Fruit fly (Drosophila melanogaster) whole organism, embryonic: ENCODE data around the gene CG11892.

ENCODE experiments used
- ATbp ChIP-seq: fragments of 200-800 bp; sonication (Bioruptor generic); optimal IDR thresholded peaks from 2 replicates; lab custom pipeline; 2017; ENCODE audit warnings: missing biosample characterization, mild to moderate bottlenecking, missing genetic modification characterization, missing genetic modification reagents
- Awh ChIP-seq: fragments of 200-800 bp; sonication (Bioruptor generic); IDR thresholded peaks from 2 replicates; pipeline ENCODE4, ENCODE4 v1.3.6; 2022; ENCODE audit warnings: missing biosample characterization, missing genetic modification characterization
- Bgb ChIP-seq: fragments of 200-800 bp; sonication (Bioruptor generic); IDR thresholded peaks from 2 replicates; pipeline ENCODE4 v1.3.6; 2022; ENCODE audit warnings: missing biosample characterization, missing genetic modification characterization; ENCODE audit not compliant: partially characterized antibody
- Bteb2 ChIP-seq: fragments of 200-800 bp; sonication (Bioruptor generic); optimal IDR thresholded peaks from 2 replicates; lab custom pipeline; 2016; ENCODE audit warnings: missing biosample characterization, missing genetic modification characterization
- CG10274 ChIP-seq: fragments of 200-800 bp; sonication (Bioruptor generic); optimal IDR thresholded peaks from 3 replicates; lab custom pipeline; 2017; ENCODE audit warnings: missing biosample characterization, mild to moderate bottlenecking, missing genetic modification characterization
- CG11085 ChIP-seq: fragments of 200-800 bp; sonication (Bioruptor generic); IDR thresholded peaks from 2 replicates; pipeline ENCODE4 v1.3.6; 2022; ENCODE audit warnings: missing biosample characterization, missing genetic modification characterization
- CG12236 ChIP-seq: fragments of 200-800 bp; sonication (Bioruptor generic); optimal IDR thresholded peaks from 2 replicates; lab custom pipeline; 2016; ENCODE audit warnings: missing biosample characterization, missing genetic modification characterization
- CG15073 ChIP-seq: fragments of 200-800 bp; sonication (Bioruptor generic); optimal IDR thresholded peaks from 2 replicates; lab custom pipeline; 2016; ENCODE audit warnings: missing biosample characterization, missing genetic modification characterization
- CG15514 ChIP-seq: fragments of 200-800 bp; sonication (Bioruptor generic); optimal IDR thresholded peaks from 3 replicates; lab custom pipeline; 2017; ENCODE audit warnings: missing biosample characterization, missing genetic modification characterization, mild to moderate bottlenecking, moderate library complexity, missing genetic modification reagents
- CG1647 ChIP-seq: fragments of 200-800 bp; sonication (Bioruptor generic); optimal IDR thresholded peaks from 3 replicates; lab custom pipeline; 2016; ENCODE audit warnings: missing biosample characterization, missing genetic modification characterization
- CG17186 ChIP-seq: fragments of 200-800 bp; sonication (Bioruptor generic); optimal IDR thresholded peaks from 3 replicates; lab custom pipeline; 2017; ENCODE audit warnings: missing biosample characterization, missing genetic modification reagents, missing genetic modification characterization
- CG30403 ChIP-seq: fragments of 200-800 bp; sonication (Bioruptor generic); optimal IDR thresholded peaks from 3 replicates; lab custom pipeline; 2016; ENCODE audit warnings: missing biosample characterization, missing genetic modification characterization
- CG3163 ChIP-seq: fragments of 200-800 bp; sonication (Bioruptor generic); optimal IDR thresholded peaks from 3 replicates; lab custom pipeline; 2016; ENCODE audit warnings: missing biosample characterization, missing genetic modification characterization
- CG34224 ChIP-seq: fragments of 200-800 bp; sonication (Bioruptor generic); IDR thresholded peaks from 3 replicates; pipeline ENCODE4 v1.3.6; 2022; ENCODE audit warnings: missing biosample characterization, missing genetic modification characterization; ENCODE audit not compliant: partially characterized antibody
- CG34422 ChIP-seq: fragments of 200-800 bp; sonication (Bioruptor generic); IDR thresholded peaks from 3 replicates; pipeline ENCODE4 v1.3.6; 2022; ENCODE audit warnings: missing biosample characterization, missing genetic modification characterization
- CG3838 ChIP-seq: fragments of 200-800 bp; sonication (Bioruptor generic); optimal IDR thresholded peaks from 3 replicates; lab custom pipeline; 2016; ENCODE audit warnings: missing biosample characterization, missing genetic modification characterization
- CG4360 ChIP-seq: fragments of 200-800 bp; sonication (Bioruptor generic); IDR thresholded peaks from 2 replicates; pipeline ENCODE4 v1.3.6; 2022; ENCODE audit warnings: missing biosample characterization, missing genetic modification characterization
- CG5180 ChIP-seq: fragments of 200-800 bp; sonication (Bioruptor generic); optimal IDR thresholded peaks from 3 replicates; lab custom pipeline; 2017; ENCODE audit warnings: missing biosample characterization, missing genetic modification characterization, mild to moderate bottlenecking, moderate library complexity, missing genetic modification reagents
- CG9727 ChIP-seq: fragments of 200-800 bp; sonication (Bioruptor generic); optimal IDR thresholded peaks from 3 replicates; lab custom pipeline; 2017; ENCODE audit warnings: missing biosample characterization, mild to moderate bottlenecking, missing genetic modification characterization
- Camta ChIP-seq: fragments of 200-800 bp; sonication (Bioruptor generic); optimal IDR thresholded peaks from 2 replicates; lab custom pipeline; 2016; ENCODE audit warnings: missing biosample characterization, missing genetic modification characterization
- Dip3 ChIP-seq: fragments of 200-800 bp; sonication (Bioruptor generic); optimal IDR thresholded peaks from 3 replicates; lab custom pipeline; 2016; ENCODE audit warnings: missing biosample characterization, missing genetic modification characterization
- Eip74EF ChIP-seq, 2 experiments: fragments of 200-800 bp in 1 of 2; fragments of >200 bp in 1 of 2; sonication (Bioruptor generic) in 1 of 2; optimal IDR thresholded peaks; 2 replicates each; lab custom pipeline; 2017 to 2019; ENCODE audit warnings: missing biosample characterization in 2 of 2, missing genetic modification characterization in 2 of 2, mild to moderate bottlenecking in 1 of 2, moderate library complexity in 1 of 2
- Fer1 ChIP-seq: fragments of 200-800 bp; sonication (Bioruptor generic); optimal IDR thresholded peaks from 2 replicates; lab custom pipeline; 2017; ENCODE audit warnings: missing biosample characterization, mild to moderate bottlenecking, missing genetic modification characterization
- Hmx ChIP-seq: fragments of 200-800 bp; sonication (Bioruptor generic); optimal IDR thresholded peaks from 2 replicates; lab custom pipeline; 2016; ENCODE audit warnings: missing biosample characterization, missing genetic modification characterization
- Jarid2 ChIP-seq: fragments of 200-800 bp; sonication (Bioruptor generic); optimal IDR thresholded peaks from 3 replicates; lab custom pipeline; 2017; ENCODE audit warnings: mild to moderate bottlenecking, missing biosample characterization, missing genetic modification reagents, missing genetic modification characterization
- Mrtf ChIP-seq: fragments of 200-800 bp; sonication (Bioruptor generic); IDR thresholded peaks from 3 replicates; pipeline ENCODE4 v1.3.6; 2022; ENCODE audit warnings: missing biosample characterization, missing genetic modification characterization
- Pdp1 ChIP-seq, 2 experiments: fragments of 200-800 bp; sonication (Bioruptor generic); optimal IDR thresholded peaks; 3 replicates each; lab custom pipeline; 2016; ENCODE audit warnings: missing biosample characterization in 2 of 2, missing genetic modification characterization in 2 of 2, mild to moderate bottlenecking in 1 of 2, moderate library complexity in 1 of 2
- Ptx1 ChIP-seq: fragments of 200-800 bp; sonication (Bioruptor generic); IDR thresholded peaks from 2 replicates; pipeline ENCODE4 v1.3.6; 2022; ENCODE audit warnings: missing biosample characterization, missing genetic modification characterization
- Tbp ChIP-seq: fragments of >200 bp; optimal IDR thresholded peaks from 2 replicates; lab custom pipeline; 2018; ENCODE audit warnings: missing biosample characterization, missing genetic modification characterization
- ase ChIP-seq: fragments of 200-800 bp; sonication (Bioruptor generic); IDR thresholded peaks from 3 replicates; pipeline ENCODE4 v1.3.6; 2022; ENCODE audit warnings: missing biosample characterization, missing genetic modification characterization
- btn ChIP-seq: fragments of 200-800 bp; sonication (Bioruptor generic); optimal IDR thresholded peaks from 2 replicates; lab custom pipeline; 2016; ENCODE audit warnings: missing biosample characterization, missing genetic modification characterization
- ci ChIP-seq: fragments of 200-800 bp; sonication (Bioruptor generic); IDR thresholded peaks from 3 replicates; pipeline ENCODE4 v1.3.6; 2022; ENCODE audit warnings: missing biosample characterization, missing genetic modification characterization
- danr ChIP-seq: fragments of 200-800 bp; sonication (Bioruptor generic); IDR thresholded peaks from 2 replicates; pipeline ENCODE4 v1.3.6; 2022; ENCODE audit warnings: missing biosample characterization, missing genetic modification characterization
- fd96Cb ChIP-seq: fragments of 200-800 bp; sonication (Bioruptor generic); optimal IDR thresholded peaks from 2 replicates; lab custom pipeline; 2018; ENCODE audit warnings: missing biosample characterization, mild to moderate bottlenecking, missing genetic modification characterization, moderate library complexity
- gsb-n ChIP-seq: fragments of 200-800 bp; sonication (Bioruptor generic); optimal IDR thresholded peaks from 3 replicates; lab custom pipeline; 2018; ENCODE audit warnings: missing biosample characterization, mild to moderate bottlenecking, missing genetic modification characterization
- jing ChIP-seq: fragments of 200-800 bp; sonication (Bioruptor generic); optimal IDR thresholded peaks from 2 replicates; lab custom pipeline; 2018; ENCODE audit warnings: missing biosample characterization, mild to moderate bottlenecking, missing genetic modification characterization
- lmd ChIP-seq: fragments of 200-800 bp; sonication (Bioruptor generic); IDR thresholded peaks from 2 replicates; pipeline ENCODE4 v1.3.6; 2022; ENCODE audit warnings: missing biosample characterization, missing genetic modification characterization
- lola ChIP-seq, 3 experiments: fragments of >200 bp in 2 of 3; fragments of 200-800 bp in 1 of 3; sonication (Bioruptor generic) in 1 of 3; optimal IDR thresholded peaks; 2 replicates each; lab custom pipeline; 2017 to 2019; ENCODE audit warnings: missing biosample characterization in 3 of 3, missing genetic modification characterization in 3 of 3, mild to moderate bottlenecking in 1 of 3, moderate library complexity in 1 of 3
- oc ChIP-seq: fragments of 200-800 bp; sonication (Bioruptor generic); optimal IDR thresholded peaks from 2 replicates; lab custom pipeline; 2018; ENCODE audit warnings: missing biosample characterization, mild to moderate bottlenecking, missing genetic modification characterization, moderate library complexity
- prd ChIP-seq, 3 experiments: fragments of >200 bp in 2 of 3; fragments of 200-800 bp in 1 of 3; sonication (Bioruptor generic) in 1 of 3; optimal IDR thresholded peaks in 2 of 3; IDR thresholded peaks in 1 of 3; 2 replicates in 2 of 3; 3 replicates in 1 of 3; pipeline versions ENCODE4 v1.3.6 to Lab custom; 2017 to 2022; ENCODE audit warnings: missing biosample characterization in 1 of 3, missing genetic modification characterization in 1 of 3
- rib ChIP-seq: fragments of 200-800 bp; sonication (Bioruptor generic); IDR thresholded peaks from 2 replicates; pipeline ENCODE4 v1.3.6; 2022; ENCODE audit warnings: missing biosample characterization, missing genetic modification characterization
- scrt ChIP-seq: fragments of 200-800 bp; sonication (Bioruptor generic); optimal IDR thresholded peaks from 2 replicates; lab custom pipeline; 2018; ENCODE audit warnings: missing biosample characterization, mild to moderate bottlenecking, missing genetic modification characterization, moderate library complexity
- sens-2 ChIP-seq: fragments of 200-800 bp; sonication (Bioruptor generic); IDR thresholded peaks from 2 replicates; pipeline ENCODE4 v1.3.6; 2022; ENCODE audit warnings: missing biosample characterization, missing genetic modification characterization
- sisA ChIP-seq: fragments of 200-800 bp; sonication (Bioruptor generic); IDR thresholded peaks from 2 replicates; pipeline ENCODE4 v1.3.6; 2022; ENCODE audit warnings: missing biosample characterization, missing genetic modification characterization
- tin ChIP-seq: fragments of 200-800 bp; sonication (Bioruptor generic); optimal IDR thresholded peaks from 3 replicates; lab custom pipeline; 2016; ENCODE audit warnings: missing biosample characterization, missing genetic modification characterization
- tna ChIP-seq: fragments of 200-800 bp; sonication (Bioruptor generic); IDR thresholded peaks from 2 replicates; pipeline ENCODE4 v1.3.6; 2022; ENCODE audit warnings: missing biosample characterization, missing genetic modification characterization; ENCODE audit not compliant: partially characterized antibody
- trh ChIP-seq: fragments of 200-800 bp; sonication (Bioruptor generic); optimal IDR thresholded peaks from 2 replicates; lab custom pipeline; 2016; ENCODE audit warnings: missing biosample characterization, missing genetic modification characterization
- tup ChIP-seq: fragments of 200-800 bp; sonication (Bioruptor generic); optimal IDR thresholded peaks from 2 replicates; lab custom pipeline; 2016; ENCODE audit warnings: missing biosample characterization, mild to moderate bottlenecking, missing genetic modification characterization, moderate library complexity

CG11892 gene

dm6 chr3R:25232271-25232989, 48.9 kb upstream of the CG11892 start, which contains the start of gene Cad96Cb (continued):
- peak; percentile 71 to 81 for TF ChIP-seq Pdp1 (GFP tag; optimal IDR thresholded peaks at IDR 0.05; lab: Kevin White, UChicago)
- peak; percentile 56 for TF ChIP-seq CG17186 (GFP tag; lab: Kevin White, UChicago)
- TF ChIP-seq CG5180 (GFP tag; lab: Kevin White, UChicago): peak; percentile 79
- peak; percentile 35; the same call in 1 of the 3 replicates for TF ChIP-seq ase (GFP tag; lab: Robert Waterston, UW)
- peak; percentile 25; the same call in 1 of the 2 replicates for TF ChIP-seq Awh (GFP tag; lab: Robert Waterston, UW)
- peak; percentile 58 for TF ChIP-seq CG3163 (GFP tag; lab: Kevin White, UChicago)
- peak in 1 of 3 experiments; percentile 94 for TF ChIP-seq lola (GFP tag; optimal IDR thresholded peaks at IDR 0.05; lab: Kevin White, UChicago)
- peak; percentile 41 for TF ChIP-seq CG10274 (GFP tag; lab: Kevin White, UChicago)
- TF ChIP-seq CG15514 (GFP tag; lab: Kevin White, UChicago): peak; percentile 7
- TF ChIP-seq rib (GFP tag; lab: Robert Waterston, UW): no peak
- peak; percentile 92 for TF ChIP-seq CG30403 (GFP tag; lab: Kevin White, UChicago)
- peak; percentile 34 for TF ChIP-seq oc (tag; lab: Kevin White, UChicago)
- peak; percentile 63; the same call in 2 of the 3 replicates for TF ChIP-seq ci (GFP tag; lab: Robert Waterston, UW)
- peak; percentile 85 for TF ChIP-seq fd96Cb (tag; lab: Kevin White, UChicago)
- peak; percentile 28 for TF ChIP-seq CG3838 (GFP tag; lab: Kevin White, UChicago)
- TF ChIP-seq trh (GFP tag; lab: Kevin White, UChicago): peak; percentile 6
- peak; percentile 94 for TF ChIP-seq CG4360 (GFP tag; lab: Robert Waterston, UW)
- peak; percentile 20 for TF ChIP-seq Dip3 (GFP tag; lab: Kevin White, UChicago)
- TF ChIP-seq CG9727 (GFP tag; lab: Kevin White, UChicago): peak; percentile 92
- TF ChIP-seq scrt (GFP tag; lab: Kevin White, UChicago): peak; percentile 48
- peak; percentile 34 for TF ChIP-seq Hmx
- 0 out of 2 replicates have a peak, but pooled peaks have one; percentile 32 for TF ChIP-seq tna
- peak; percentile 38 for TF ChIP-seq jing
- TF ChIP-seq sens-2 (GFP tag; lab: Robert Waterston, UW): no peak
- TF ChIP-seq Fer1 (GFP tag; lab: Kevin White, UChicago): no peak
- peak; percentile 86 for TF ChIP-seq Camta
- TF ChIP-seq sisA (GFP tag; lab: Robert Waterston, UW): peak; percentile 65
- no peak for TF ChIP-seq tup (GFP tag; lab: Kevin White, UChicago)
- TF ChIP-seq gsb-n: peak; percentile 86
- TF ChIP-seq Bgb (GFP tag; lab: Robert Waterston, UW): no peak
- TF ChIP-seq lmd: peak; percentile 61; the same call in 1 of the 2 replicates
- TF ChIP-seq CG34224: no peak
- TF ChIP-seq Bteb2 (GFP tag; lab: Kevin White, UChicago): peak; percentile 78
- TF ChIP-seq CG11085: no peak
- peak; percentile 83 for TF ChIP-seq CG12236 (GFP tag; lab: Kevin White, UChicago)
- peak; percentile 41; the same call in 2 of the 3 replicates for TF ChIP-seq CG34422 (GFP tag; lab: Robert Waterston, UW)
- peak; percentile 81 for TF ChIP-seq btn
- TF ChIP-seq CG15073: peak; percentile 20
- TF ChIP-seq danr (GFP tag; lab: Robert Waterston, UW): peak; percentile 44; the same call in 1 of the 2 replicates
- peak; percentile 32 for TF ChIP-seq CG1647
- no peak for TF ChIP-seq Tbp (GFP tag; lab: Kevin White, UChicago)
- peak; percentile 53 for TF ChIP-seq Jarid2 (GFP tag; lab: Kevin White, UChicago)
- TF ChIP-seq ATbp (GFP tag; lab: Kevin White, UChicago): peak; percentile 86
- peak; percentile 70 for TF ChIP-seq Ptx1 (GFP tag; lab: Robert Waterston, UW)
- TF ChIP-seq Eip74EF (GFP tag; optimal IDR thresholded peaks at IDR 0.05; lab: Kevin White, UChicago): peak in 1 of 2 experiments; percentile 92
- TF ChIP-seq prd (optimal IDR thresholded peaks at IDR 0.05; lab: Kevin White, UChicago): no peak
- peak; percentile 75 for TF ChIP-seq prd (GFP tag; IDR thresholded peaks at IDR 0.05; lab: Robert Waterston, UW)
- TF ChIP-seq Mrtf (GFP tag; lab: Robert Waterston, UW): peak; percentile 38; the same call in 1 of the 3 replicates
- TF ChIP-seq tin (GFP tag; lab: Kevin White, UChicago): peak; percentile 89
